Worm (Caenorhabditis elegans): ENCODE results near the gene K08F4.12.

The K08F4.12 gene

DNA sequence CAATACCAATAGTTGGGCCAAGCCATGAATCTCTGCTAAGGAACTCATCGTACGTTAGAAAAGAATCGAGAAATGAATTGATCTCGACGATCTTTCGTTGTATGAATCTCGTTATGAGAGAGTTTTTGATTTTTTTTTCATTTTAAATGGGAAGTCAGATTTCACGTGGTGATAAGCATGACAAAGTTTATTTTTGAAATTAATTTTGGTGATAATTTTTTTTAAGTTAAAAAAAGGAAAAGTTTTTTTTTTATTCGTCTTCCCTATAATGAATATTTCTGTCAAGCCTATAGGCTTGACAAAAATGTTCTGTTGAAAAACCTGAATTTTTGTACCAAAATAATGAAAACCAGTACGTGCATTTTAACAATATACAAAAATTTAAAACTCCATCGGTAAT, 2.1 kb upstream of the K08F4.12 start, which contains the start of gene K08F4.5:
TSS of gene K08F4.5 (minus strand) at position 101 of the 400 bp plus-strand sequence.
- TF ChIP-seq ceh-27 (GFP tag; optimal IDR thresholded peaks at IDR 0.05) = no peak
- TF ChIP-seq ztf-26 (tag; optimal IDR thresholded peaks at IDR 0.05) = no peak
- no peak for TF ChIP-seq F23B12.7 (tag; optimal IDR thresholded peaks at IDR 0.05; ENCODE audit: insufficient read depth)
- no peak for TF ChIP-seq tbp1 (GFP tag; optimal IDR thresholded peaks at IDR 0.05)
- no peak for TF ChIP-seq aptf-2 (GFP tag; conservative IDR thresholded peaks at IDR 0.05)

- TF ChIP-seq rec-8 (tag; optimal IDR thresholded peaks at IDR 0.05) = no peak
Observed at ce11 chrIV:10140143-10140542, 2.2 kb downstream of the K08F4.12 start, which contains the start of gene gst-3. Gene gst-3 (minus strand): TSS chrIV:10140243.

- TF ChIP-seq sea-2 (GFP tag; IDR thresholded peaks at IDR 0.05) (no peak), nhr-120 (GFP tag; IDR thresholded peaks at IDR 0.05) (no peak), bed-2 (GFP tag; IDR thresholded peaks at IDR 0.05) (no peak), athp-1 (tag; optimal IDR thresholded peaks at IDR 0.05) (no peak), mes-4 (tag; optimal IDR thresholded peaks at IDR 0.05) (no peak), B0336.3 (GFP tag; IDR thresholded peaks at IDR 0.05) (no peak), tbp1 (GFP tag; optimal IDR thresholded peaks at IDR 0.05) (no peak), atf-7 (tag; optimal IDR thresholded peaks at IDR 0.05) (no peak), madf-6 (GFP tag; IDR thresholded peaks at IDR 0.05) (no peak), Y79H2A.3 (GFP tag; conservative IDR thresholded peaks at IDR 0.05) (no peak), nfyb-1 (GFP tag; IDR thresholded peaks at IDR 0.05) (no peak), lsy-27 (tag; optimal IDR thresholded peaks at IDR 0.05; ENCODE audit: borderline replicate concordance, insufficient read depth) (no peak), ceh-40 (GFP tag; IDR thresholded peaks at IDR 0.05) (no peak), nfya-1 (tag; optimal IDR thresholded peaks at IDR 0.05; ENCODE audit: borderline replicate concordance, insufficient read depth) (no peak), T07F8.4 (tag; optimal IDR thresholded peaks at IDR 0.05) (no peak), attf-5 (GFP tag; optimal IDR thresholded peaks at IDR 0.05) (no peak), F33H1.4 (GFP tag; IDR thresholded peaks at IDR 0.05) (no peak), hmg-1.2 (GFP tag; IDR thresholded peaks at IDR 0.05) (no peak)
Observed at ce11 chrIV:10141930-10142505, 4.1 kb downstream of the K08F4.12 start, which contains the start of the genes gst-2, gst-4 and dhs-12. Gene gst-2 (minus strand): TSS chrIV:10142061. Gene gst-4 (plus strand): TSS chrIV:10142225. Gene dhs-12 (plus strand): TSS chrIV:10142455.

ce11 chrIV:10143640-10144039, 5.7 kb downstream of the K08F4.12 start, which contains the start of gene msp-38:
Gene msp-38 (minus strand): TSS chrIV:10143740.
- TF ChIP-seq atf-7 (tag; optimal IDR thresholded peaks at IDR 0.05) (no peak), F57C9.4 (tag; optimal IDR thresholded peaks at IDR 0.05) (no peak), madf-6 (GFP tag; IDR thresholded peaks at IDR 0.05) (no peak), chd-7 (tag; optimal IDR thresholded peaks at IDR 0.05) (no peak), F55B11.4 (tag; optimal IDR thresholded peaks at IDR 0.05; ENCODE audit: borderline replicate concordance, insufficient read depth) (no peak), nhr-90 (tag; optimal IDR thresholded peaks at IDR 0.05) (no peak), die-1 (tag; optimal IDR thresholded peaks at IDR 0.05) (no peak), repo-1 (tag; optimal IDR thresholded peaks at IDR 0.05) (no peak), lin-26 (GFP tag; IDR thresholded peaks at IDR 0.05) (no peak), gei-17 (GFP tag; optimal IDR thresholded peaks at IDR 0.05) (no peak), snpc-3.4 (tag; optimal IDR thresholded peaks at IDR 0.05) (no peak), aptf-2 (GFP tag; conservative IDR thresholded peaks at IDR 0.05) (no peak), mel-28 (tag; optimal IDR thresholded peaks at IDR 0.05; ENCODE audit: borderline replicate concordance) (no peak), hmg-20 (GFP tag; IDR thresholded peaks at IDR 0.05) (no peak), Y56A3A.18 (GFP tag; IDR thresholded peaks at IDR 0.05) (no peak), F49E8.2 (tag; optimal IDR thresholded peaks at IDR 0.05; ENCODE audit: insufficient read depth) (no peak), F10E7.11 (tag; optimal IDR thresholded peaks at IDR 0.05) (no peak)
